Worm (Caenorhabditis elegans): Measurements from ENCODE around the gene ceh-43.

ce11 chrIII:4482986-4483385 is 33.2 kb upstream of the ceh-43 start:
- no peak for TF ChIP-seq mdl-1 (tag; optimal IDR thresholded peaks at IDR 0.05)
- TF ChIP-seq ceh-82 (tag; optimal IDR thresholded peaks at IDR 0.05): no peak
- no peak for TF ChIP-seq C34F6.9 (tag; optimal IDR thresholded peaks at IDR 0.05)
- no peak for TF ChIP-seq nhr-25 (tag; optimal IDR thresholded peaks at IDR 0.05)

All from whole organism, L2 larva.